Fruit fly (Drosophila melanogaster): ENCODE data around the gene nej.

Gene nej

DNA sequence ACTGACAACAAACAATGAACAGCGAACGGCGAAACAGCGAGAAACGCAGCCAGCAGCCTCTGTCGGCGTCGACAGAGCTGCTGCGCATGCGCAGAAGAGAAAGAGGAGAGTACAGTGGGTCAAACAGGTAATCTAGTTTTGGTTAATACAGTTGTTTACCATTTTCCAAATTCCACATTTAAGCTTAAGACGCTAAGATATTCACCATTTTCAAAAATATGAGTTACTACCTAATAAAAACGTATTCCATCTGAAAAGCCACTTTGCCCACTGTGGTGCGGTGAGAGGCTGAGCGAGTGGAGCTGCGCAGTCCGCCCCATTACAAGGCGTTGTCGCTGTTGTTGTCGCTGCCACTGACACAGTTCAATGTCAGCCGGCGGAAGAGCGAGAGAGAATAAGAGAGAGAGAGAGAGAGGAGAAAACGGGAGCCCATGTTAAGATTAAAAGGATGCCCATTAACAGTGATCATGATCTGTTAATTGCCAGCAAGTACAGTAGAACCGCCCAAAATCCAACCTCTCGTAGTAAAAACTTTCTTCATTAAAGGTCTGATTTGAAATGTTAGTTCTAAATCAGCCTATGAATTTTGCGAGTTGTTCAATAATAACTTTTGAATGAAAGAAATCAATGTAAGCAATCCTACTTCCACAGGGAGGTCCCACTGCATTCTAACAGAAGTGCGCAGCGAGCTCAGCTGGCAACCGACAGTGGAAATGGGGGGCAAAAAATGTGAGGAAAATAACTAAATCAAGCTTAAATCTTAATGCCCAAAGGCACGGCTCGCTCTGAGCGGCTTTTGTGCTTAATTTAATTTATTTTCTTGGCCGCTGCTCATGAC, 35.9 kb downstream of the nej start (continued):
- peak; percentile 92 for TF ChIP-seq repo (GFP tag; optimal IDR thresholded peaks at IDR 0.05)
- TF ChIP-seq CG15479 (GFP tag; optimal IDR thresholded peaks at IDR 0.05): peak; percentile 10
- TF ChIP-seq vnd (GFP tag; IDR thresholded peaks at IDR 0.05; ENCODE audit: partially characterized antibody): no peak
- TF ChIP-seq slou (GFP tag; optimal IDR thresholded peaks at IDR 0.05): peak; percentile 62
- TF ChIP-seq Gsc (GFP tag; IDR thresholded peaks at IDR 0.05): peak; percentile 90
- TF ChIP-seq pb (GFP tag; optimal IDR thresholded peaks at IDR 0.05): peak; percentile 95
- TF ChIP-seq cwo (GFP tag; optimal IDR thresholded peaks at IDR 0.05): peak; percentile 81
- TF ChIP-seq Camta (GFP tag; optimal IDR thresholded peaks at IDR 0.05): peak; percentile 94
- no peak for TF ChIP-seq bbx (GFP tag; IDR thresholded peaks at IDR 0.05; ENCODE audit: partially characterized antibody)
- TF ChIP-seq CG11085 (GFP tag; IDR thresholded peaks at IDR 0.05): peak; percentile 74
- TF ChIP-seq hth (optimal IDR thresholded peaks at IDR 0.05): no peak
- TF ChIP-seq dimm (GFP tag; IDR thresholded peaks at IDR 0.05): peak; percentile 92
- peak; percentile 96 for TF ChIP-seq chn (GFP tag; optimal IDR thresholded peaks at IDR 0.05)
- TF ChIP-seq CG10959 (GFP tag; IDR thresholded peaks at IDR 0.05): peak; percentile 91
- TF ChIP-seq E2f2 (GFP tag; IDR thresholded peaks at IDR 0.05): peak; percentile 82
- no peak for TF ChIP-seq hbn (GFP tag; IDR thresholded peaks at IDR 0.05; ENCODE audit: partially characterized antibody)
- peak; percentile 95 for TF ChIP-seq H15 (GFP tag; IDR thresholded peaks at IDR 0.05)
- peak; percentile 78 for TF ChIP-seq CG15011 (GFP tag; optimal IDR thresholded peaks at IDR 0.05)
- peak; percentile 89 for TF ChIP-seq CG18619 (GFP tag; optimal IDR thresholded peaks at IDR 0.05)
- peak; percentile 96 for TF ChIP-seq Ets65A (GFP tag)
- no peak for TF ChIP-seq inv (GFP tag; IDR thresholded peaks at IDR 0.05; ENCODE audit: partially characterized antibody)
- TF ChIP-seq mam (GFP tag; optimal IDR thresholded peaks at IDR 0.05): peak; percentile 84
- TF ChIP-seq Myb (GFP tag; optimal IDR thresholded peaks at IDR 0.05): peak; percentile 85
- TF ChIP-seq CG2199 (GFP tag; IDR thresholded peaks at IDR 0.05): peak; percentile 97
- peak; percentile 97 for TF ChIP-seq CG17829 (tag; optimal IDR thresholded peaks at IDR 0.05)
- TF ChIP-seq corto (GFP tag; optimal IDR thresholded peaks at IDR 0.05): peak; percentile 81
- TF ChIP-seq CG7786 (GFP tag; optimal IDR thresholded peaks at IDR 0.05): peak; percentile 94
- TF ChIP-seq lilli (GFP tag; optimal IDR thresholded peaks at IDR 0.05): peak; percentile 91
- TF ChIP-seq CG1602 (GFP tag; optimal IDR thresholded peaks at IDR 0.05): peak; percentile 94
- TF ChIP-seq Dref (GFP tag; IDR thresholded peaks at IDR 0.05): no peak
- TF ChIP-seq tup (GFP tag; optimal IDR thresholded peaks at IDR 0.05): peak; percentile 85
- peak; percentile 96 for TF ChIP-seq CG8388 (GFP tag; optimal IDR thresholded peaks at IDR 0.05)
- TF ChIP-seq kni (GFP tag; optimal IDR thresholded peaks at IDR 0.05): peak; percentile 47
- TF ChIP-seq insv (GFP tag; optimal IDR thresholded peaks at IDR 0.05): peak in 1 of 2 experiments; percentile 8
- TF ChIP-seq CG10462 (GFP tag; optimal IDR thresholded peaks at IDR 0.05): peak; percentile 91
- TF ChIP-seq CG4328 (GFP tag; optimal IDR thresholded peaks at IDR 0.05): peak; percentile 53
- TF ChIP-seq CG13424 (tag; optimal IDR thresholded peaks at IDR 0.05): peak; percentile 93
- peak; percentile 99 for TF ChIP-seq ci (GFP tag; IDR thresholded peaks at IDR 0.05)
- TF ChIP-seq chif (GFP tag; optimal IDR thresholded peaks at IDR 0.05): peak; percentile 94 to 96
- TF ChIP-seq Hr51 (GFP tag; optimal IDR thresholded peaks at IDR 0.05): peak; percentile 86 to 95
- peak; percentile 1 for TF ChIP-seq Dp (GFP tag; optimal IDR thresholded peaks at IDR 0.05)
- peak; percentile 91 for TF ChIP-seq CoRest (tag; optimal IDR thresholded peaks at IDR 0.05)
- peak; percentile 60 for TF ChIP-seq Sry-δ (GFP tag; optimal IDR thresholded peaks at IDR 0.05)
- peak; percentile 94 for TF ChIP-seq CG32772 (GFP tag; IDR thresholded peaks at IDR 0.05)
- peak; percentile 90 for TF ChIP-seq CG12236 (GFP tag; optimal IDR thresholded peaks at IDR 0.05)
- peak; percentile 67 for TF ChIP-seq CG9932 (GFP tag; IDR thresholded peaks at IDR 0.05)
- peak; percentile 73 for TF ChIP-seq CG9215 (GFP tag; IDR thresholded peaks at IDR 0.05)
- TF ChIP-seq HLH3B (GFP tag; IDR thresholded peaks at IDR 0.05): peak; percentile 96
- peak; percentile 72 for TF ChIP-seq zfh2 (GFP tag; optimal IDR thresholded peaks at IDR 0.05)

All from whole organism, embryonic.